Fruit fly (Drosophila melanogaster): ENCODE results near the gene VhaM9.7-a.
A peak's percentile ranks its signal among the peaks of the same experiment; 100 is the strongest.

VhaM9.7-a gene

DNA sequence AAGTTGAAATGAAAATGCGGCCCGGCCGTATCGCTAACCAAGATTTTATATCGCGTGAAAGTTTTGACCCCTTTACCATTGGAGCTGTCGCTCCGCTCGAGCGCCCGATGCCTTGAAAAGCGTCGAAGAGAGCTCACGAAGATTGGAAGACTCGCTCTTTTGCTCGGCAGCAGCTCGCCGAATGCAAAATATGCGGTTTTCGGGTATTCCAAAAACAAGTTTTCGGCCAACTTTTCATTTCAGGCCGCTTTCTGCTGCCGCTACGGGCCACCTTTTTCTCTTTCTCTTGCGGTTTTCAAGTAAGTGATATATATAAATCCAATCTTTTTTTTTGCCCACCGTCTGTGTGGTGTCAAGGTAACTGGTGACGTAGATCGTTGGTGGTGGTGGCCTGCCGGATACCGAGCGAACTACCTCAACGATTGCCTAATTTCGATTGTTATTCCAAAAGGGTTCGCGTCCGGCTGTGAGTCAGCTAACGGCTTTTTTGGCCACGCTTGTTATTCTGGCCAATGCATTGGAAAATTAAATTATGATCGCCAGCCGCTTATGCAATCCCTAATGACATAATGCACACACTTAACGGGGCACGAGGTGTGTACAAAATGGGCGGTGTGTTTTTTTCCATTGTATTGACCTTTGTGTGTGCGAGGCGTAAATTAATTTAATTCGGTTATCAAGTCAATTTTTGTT is 45.3 kb downstream of the VhaM9.7-a start, which contains the start of gene dyl (continued):
- TF ChIP-seq gsb-n (tag; optimal IDR thresholded peaks at IDR 0.05), result peak; percentile 13
- TF ChIP-seq ssp (GFP tag; IDR thresholded peaks at IDR 0.05), result no peak
- no peak for TF ChIP-seq knrl (GFP tag; IDR thresholded peaks at IDR 0.05; ENCODE audit: partially characterized antibody)
- TF ChIP-seq hth (optimal IDR thresholded peaks at IDR 0.05), result no peak
- no peak for TF ChIP-seq CG15601 (tag; optimal IDR thresholded peaks at IDR 0.05)
- no peak for TF ChIP-seq Nf-YC (tag; optimal IDR thresholded peaks at IDR 0.05)
- no peak for TF ChIP-seq croc (GFP tag; conservative IDR thresholded peaks at IDR 0.05)
- TF ChIP-seq ind (GFP tag; optimal IDR thresholded peaks at IDR 0.05), result no peak
- no peak for TF ChIP-seq Atf6 (GFP tag; IDR thresholded peaks at IDR 0.05)
- no peak for TF ChIP-seq br (optimal IDR thresholded peaks at IDR 0.05)
- TF ChIP-seq CG10462 (GFP tag; optimal IDR thresholded peaks at IDR 0.05), result no peak

DNA sequence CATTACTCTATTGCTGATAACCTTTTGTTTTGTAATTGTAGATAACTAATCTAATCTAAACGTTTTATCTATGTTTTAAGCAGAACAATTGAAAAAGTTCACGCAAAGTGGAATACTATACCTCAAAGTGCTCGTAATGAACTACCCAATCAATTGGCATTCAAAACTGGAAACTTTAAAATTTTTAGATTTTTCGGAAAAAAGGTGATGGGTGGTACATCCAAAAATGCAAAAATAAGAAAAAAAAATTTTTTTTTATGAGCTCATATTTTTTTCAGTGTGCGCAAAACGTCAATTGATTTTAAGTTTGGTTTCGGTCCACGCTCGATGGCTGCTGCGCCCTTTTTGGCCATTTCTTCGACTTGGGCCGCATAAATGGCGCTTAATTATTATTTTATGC is 48.1 kb downstream of the VhaM9.7-a start:
- TF ChIP-seq Med (GFP tag) (peak; percentile 65), dmrt99B (tag; optimal IDR thresholded peaks at IDR 0.05) (peak; percentile 1), CG10431 (GFP tag; optimal IDR thresholded peaks at IDR 0.05) (no peak), Sox102F (GFP tag; optimal IDR thresholded peaks at IDR 0.05) (peak; percentile 47), unpg (GFP tag; optimal IDR thresholded peaks at IDR 0.05) (peak; percentile 5), pan (optimal IDR thresholded peaks at IDR 0.05) (no peak), pan (GFP tag; optimal IDR thresholded peaks at IDR 0.05 in 1 of 2, IDR thresholded peaks at IDR 0.05 in 1 of 2) (peak in 1 of 2 experiments; percentile 8), CG18764 (GFP tag; optimal IDR thresholded peaks at IDR 0.05) (no peak), Hr51 (GFP tag; optimal IDR thresholded peaks at IDR 0.05) (peak in 1 of 2 experiments; percentile 10), B-H1 (GFP tag; IDR thresholded peaks at IDR 0.05) (no peak), sens (GFP tag) (peak; percentile 61), Asciz (GFP tag; optimal IDR thresholded peaks at IDR 0.05) (peak; percentile 23), ci (GFP tag; IDR thresholded peaks at IDR 0.05) (0 out of 3 replicates have a peak, but pooled peaks have one; percentile 31), gem (tag; optimal IDR thresholded peaks at IDR 0.05) (peak; percentile 22), ATbp (GFP tag; optimal IDR thresholded peaks at IDR 0.05) (peak; percentile 21), crc (GFP tag; optimal IDR thresholded peaks at IDR 0.05) (no peak), eve (GFP tag; optimal IDR thresholded peaks at IDR 0.05) (peak in 1 of 2 experiments; percentile 49), sisA (GFP tag; IDR thresholded peaks at IDR 0.05) (peak; percentile 16; the same call in 1 of the 2 replicates), CG11504 (tag; optimal IDR thresholded peaks at IDR 0.05) (peak; percentile 30), da (GFP tag; optimal IDR thresholded peaks at IDR 0.05) (no peak), ara (GFP tag; IDR thresholded peaks at IDR 0.05) (no peak), Aef1 (GFP tag; IDR thresholded peaks at IDR 0.05) (no peak), vvl (GFP tag; IDR thresholded peaks at IDR 0.05) (peak; percentile 34; the same call in 1 of the 2 replicates)
